Worm (Caenorhabditis elegans): ENCODE measurements around the gene C45G9.5.

C45G9.5 gene

ce11 chrIII:5008730-5009129 lies 39.2 kb upstream of the C45G9.5 start, which contains the start of gene R144.11:
R144.11 (minus strand) TSS chrIII:5008830.
- TF ChIP-seq ztf-11 (tag; optimal IDR thresholded peaks at IDR 0.05) (no peak), nhr-237 (tag; optimal IDR thresholded peaks at IDR 0.05) (no peak), lin-39 (tag; optimal IDR thresholded peaks at IDR 0.05) (no peak), pqm-1 (tag; optimal IDR thresholded peaks at IDR 0.05) (no peak), arid-1 (GFP tag; conservative IDR thresholded peaks at IDR 0.05) (no peak), nhr-10 (tag; optimal IDR thresholded peaks at IDR 0.05) (no peak), spr-1 (tag; optimal IDR thresholded peaks at IDR 0.05) (no peak), nhr-76 (tag; optimal IDR thresholded peaks at IDR 0.05) (no peak), ceh-20 (GFP tag; IDR thresholded peaks at IDR 0.05) (no peak), saeg-2 (GFP tag; IDR thresholded peaks at IDR 0.05) (no peak), pha-4 (GFP tag; IDR thresholded peaks at IDR 0.05) (no peak), pha-4 (tag; optimal IDR thresholded peaks at IDR 0.05) (no peak), mxl-2 (GFP tag; conservative IDR thresholded peaks at IDR 0.05) (no peak), mes-2 (tag; optimal IDR thresholded peaks at IDR 0.05; ENCODE audit: poor library complexity, severe bottlenecking) (no peak), R02D3.7 (tag; optimal IDR thresholded peaks at IDR 0.05) (no peak), F10B5.3 (tag; optimal IDR thresholded peaks at IDR 0.05) (no peak), lin-15B (tag; optimal IDR thresholded peaks at IDR 0.05) (no peak)

- TF ChIP-seq set-16 (GFP tag; IDR thresholded peaks at IDR 0.05) (peak; percentile 13; the same call in 1 of the 2 replicates), lin-38 (GFP tag; IDR thresholded peaks at IDR 0.05) (peak; percentile 32; the same call in 1 of the 2 replicates), dmd-8 (GFP tag; IDR thresholded peaks at IDR 0.05) (no peak), unc-62 (GFP tag; optimal IDR thresholded peaks at IDR 0.05 in 1 of 2) (peak in 1 of 2 experiments; percentile 96), unc-62 (tag; optimal IDR thresholded peaks at IDR 0.05) (no peak), nhr-111 (GFP tag; optimal IDR thresholded peaks at IDR 0.05) (no peak), aha-1 (tag) (peak; percentile 83), aly-2 (tag; optimal IDR thresholded peaks at IDR 0.05) (no peak), lsy-2 (tag; optimal IDR thresholded peaks at IDR 0.05) (no peak), hmg-1.1 (GFP tag; IDR thresholded peaks at IDR 0.05) (no peak)
These were observed 37.2 kb upstream of the C45G9.5 start for ce11 chrIII:5010723-5011122.

ce11 chrIII:5012460-5012859 lies 35.5 kb upstream of the C45G9.5 start:
- TF ChIP-seq aha-1 (tag) (peak; percentile 43), unc-62 (GFP tag; optimal IDR thresholded peaks at IDR 0.05 in 1 of 2) (peak in 1 of 2 experiments; percentile 38), unc-62 (tag; optimal IDR thresholded peaks at IDR 0.05) (no peak), nhr-41 (GFP tag; IDR thresholded peaks at IDR 0.05) (no peak)

- TF ChIP-seq ztf-7 (tag; optimal IDR thresholded peaks at IDR 0.05) (peak; percentile 79), mep-1 (tag; optimal IDR thresholded peaks at IDR 0.05) (peak; percentile 97), nhr-41 (GFP tag; IDR thresholded peaks at IDR 0.05) (no peak), dve-1 (tag; optimal IDR thresholded peaks at IDR 0.05; ENCODE audit: insufficient read depth) (peak; percentile 87), ceh-20 (GFP tag; IDR thresholded peaks at IDR 0.05) (peak; percentile 65; the same call in 1 of the 2 replicates), sdz-12 (GFP tag; optimal IDR thresholded peaks at IDR 0.05) (no peak), madf-5 (GFP tag; IDR thresholded peaks at IDR 0.05) (0 out of 4 replicates have a peak, but pooled peaks of 1 of the 2 experiments have one; percentile 28), ceh-28 (tag; optimal IDR thresholded peaks at IDR 0.05) (peak; percentile 65), nhr-76 (tag; optimal IDR thresholded peaks at IDR 0.05) (no peak), F49E8.2 (tag; optimal IDR thresholded peaks at IDR 0.05; ENCODE audit: borderline replicate concordance) (no peak), rbr-2 (tag; optimal IDR thresholded peaks at IDR 0.05) (peak; percentile 90), F10B5.3 (tag; optimal IDR thresholded peaks at IDR 0.05) (no peak), daf-19 (GFP tag; conservative IDR thresholded peaks at IDR 0.05) (no peak), ZK337.2 (GFP tag; IDR thresholded peaks at IDR 0.05) (no peak), mxl-2 (GFP tag; conservative IDR thresholded peaks at IDR 0.05) (no peak), lin-15B (tag; optimal IDR thresholded peaks at IDR 0.05) (no peak), hif-1 (tag; optimal IDR thresholded peaks at IDR 0.05) (peak in 1 of 2 experiments; percentile 73), egl-27 (tag; optimal IDR thresholded peaks at IDR 0.05) (no peak), F26F4.8 (GFP tag; conservative IDR thresholded peaks at IDR 0.05) (no peak), mes-2 (tag; optimal IDR thresholded peaks at IDR 0.05; ENCODE audit: poor library complexity, severe bottlenecking) (peak; percentile 75), attf-4 (tag; optimal IDR thresholded peaks at IDR 0.05) (no peak), lim-7 (GFP tag; IDR thresholded peaks at IDR 0.05) (0 out of 2 replicates have a peak, but pooled peaks have one; percentile 35), arid-1 (GFP tag; conservative IDR thresholded peaks at IDR 0.05) (0 out of 2 replicates have a peak, but pooled peaks have one; percentile 15), madf-9 (GFP tag; conservative IDR thresholded peaks at IDR 0.05) (no peak), nhr-6 (tag; optimal IDR thresholded peaks at IDR 0.05) (peak; percentile 65), F37D6.2 (tag; optimal IDR thresholded peaks at IDR 0.05) (peak; percentile 85)
These were observed 34.0 kb upstream of the C45G9.5 start for ce11 chrIII:5013915-5014346.
